Worm (Caenorhabditis elegans): ENCODE data around the gene dnj-10.

Gene dnj-10

ce11 chrIII:8602148-8602547 is 28.8 kb upstream of the dnj-10 start:
- TF ChIP-seq nhr-6 (tag; optimal IDR thresholded peaks at IDR 0.05) = no peak
- TF ChIP-seq ceh-32 (tag; optimal IDR thresholded peaks at IDR 0.05; ENCODE audit: poor library complexity) = no peak
- TF ChIP-seq ZK337.2 (GFP tag; IDR thresholded peaks at IDR 0.05) = no peak
- TF ChIP-seq nhr-10 (tag; optimal IDR thresholded peaks at IDR 0.05) = no peak
- no peak for TF ChIP-seq nhr-76 (tag; optimal IDR thresholded peaks at IDR 0.05)
- no peak for TF ChIP-seq sdz-12 (GFP tag; optimal IDR thresholded peaks at IDR 0.05)
- no peak for TF ChIP-seq cey-2 (tag; optimal IDR thresholded peaks at IDR 0.05; ENCODE audit: borderline replicate concordance, insufficient read depth)
- TF ChIP-seq nhr-28 (tag; optimal IDR thresholded peaks at IDR 0.05) = no peak

DNA sequence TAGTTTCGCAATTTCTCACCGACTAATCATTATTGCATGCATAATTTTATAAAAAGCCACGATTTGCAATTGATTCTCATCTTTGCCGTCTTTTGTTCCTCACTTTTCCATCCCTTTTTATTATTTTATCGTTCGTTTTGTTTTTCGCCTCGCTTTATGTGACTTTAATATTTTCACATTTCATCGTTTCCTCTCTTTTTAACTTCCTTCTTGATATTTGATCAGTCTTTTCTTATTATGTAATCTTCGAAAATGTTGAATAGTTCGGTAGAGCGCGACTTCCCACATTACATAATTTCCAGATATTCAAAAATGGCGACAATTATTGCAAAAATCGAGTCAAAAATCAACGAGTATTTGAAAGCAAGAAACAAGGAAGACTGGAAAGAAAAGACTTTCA is 25.4 kb upstream of the dnj-10 start, which contains the start of gene C06E1.1:
Gene C06E1.1, plus strand, starts transcription at position 301 of the 400 bp plus-strand sequence.
- TF ChIP-seq rbr-2 (tag; optimal IDR thresholded peaks at IDR 0.05) = no peak
- TF ChIP-seq mes-2 (tag; optimal IDR thresholded peaks at IDR 0.05; ENCODE audit: poor library complexity, severe bottlenecking) = no peak
- peak in 1 of 2 experiments; percentile 56 for TF ChIP-seq unc-62 (GFP tag; optimal IDR thresholded peaks at IDR 0.05 in 1 of 2)
- no peak for TF ChIP-seq unc-62 (tag; optimal IDR thresholded peaks at IDR 0.05)
- TF ChIP-seq daf-8 (GFP tag; IDR thresholded peaks at IDR 0.05) = no peak
- no peak for TF ChIP-seq fkh-10 (GFP tag; optimal IDR thresholded peaks at IDR 0.05)

DNA sequence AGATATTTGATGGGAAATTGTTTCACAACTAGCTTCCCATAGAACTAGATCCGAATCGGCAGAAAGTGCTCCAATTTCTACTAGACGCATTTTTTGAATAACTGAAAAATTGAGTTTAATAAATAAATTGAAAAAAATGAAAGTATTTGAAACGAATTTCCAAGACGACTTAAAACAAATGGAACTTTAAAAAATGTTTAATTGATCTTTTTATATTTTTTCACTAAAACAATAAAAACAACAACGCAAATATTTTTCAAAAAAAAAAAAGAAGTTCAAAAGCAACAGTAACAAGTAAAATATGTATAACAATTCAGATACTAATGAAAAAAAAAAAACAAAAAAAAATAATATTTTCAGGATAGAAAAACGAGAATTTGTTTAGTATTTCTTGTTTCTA is 21.3 kb upstream of the dnj-10 start, which contains the start of gene C06E1.9:
Gene C06E1.9, minus strand, starts transcription at position 101 of the 400 bp plus-strand sequence.
- no peak for TF ChIP-seq F26F4.8 (GFP tag; conservative IDR thresholded peaks at IDR 0.05)
- no peak for TF ChIP-seq mxl-2 (GFP tag; conservative IDR thresholded peaks at IDR 0.05)
- no peak for TF ChIP-seq ceh-82 (tag; optimal IDR thresholded peaks at IDR 0.05)
- TF ChIP-seq ztf-7 (tag; optimal IDR thresholded peaks at IDR 0.05) = no peak
- TF ChIP-seq lin-1 (GFP tag; IDR thresholded peaks at IDR 0.05) = no peak
- TF ChIP-seq egl-27 (tag; optimal IDR thresholded peaks at IDR 0.05) = no peak
- no peak for TF ChIP-seq ctbp-1 (GFP tag; IDR thresholded peaks at IDR 0.05)
- no peak for TF ChIP-seq T20F7.1 (GFP tag; optimal IDR thresholded peaks at IDR 0.05)
- no peak for TF ChIP-seq Y75B8A.6 (GFP tag; IDR thresholded peaks at IDR 0.05)

DNA sequence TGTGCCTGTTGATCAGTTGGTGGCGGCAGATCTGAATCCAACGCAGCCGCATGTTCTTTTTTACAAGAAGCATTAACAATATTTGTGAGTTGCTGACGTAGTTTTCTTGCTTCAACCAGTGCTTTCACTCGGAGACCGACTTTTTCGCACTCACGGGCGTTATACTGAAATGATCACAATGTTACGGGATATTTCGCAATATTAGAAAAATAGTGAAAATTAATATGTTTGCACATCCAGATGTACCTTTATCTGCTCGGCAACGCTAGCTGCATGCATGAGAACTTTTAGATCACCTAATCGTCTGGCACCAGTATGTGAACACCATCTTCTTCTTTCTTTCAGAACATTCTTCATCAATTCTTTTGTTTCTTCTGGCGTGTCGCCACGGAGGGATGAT is 19.7 kb upstream of the dnj-10 start:
- peak; percentile 76 for TF ChIP-seq zip-2 (tag; optimal IDR thresholded peaks at IDR 0.05)
- no peak for TF ChIP-seq nhr-41 (GFP tag; IDR thresholded peaks at IDR 0.05)

DNA sequence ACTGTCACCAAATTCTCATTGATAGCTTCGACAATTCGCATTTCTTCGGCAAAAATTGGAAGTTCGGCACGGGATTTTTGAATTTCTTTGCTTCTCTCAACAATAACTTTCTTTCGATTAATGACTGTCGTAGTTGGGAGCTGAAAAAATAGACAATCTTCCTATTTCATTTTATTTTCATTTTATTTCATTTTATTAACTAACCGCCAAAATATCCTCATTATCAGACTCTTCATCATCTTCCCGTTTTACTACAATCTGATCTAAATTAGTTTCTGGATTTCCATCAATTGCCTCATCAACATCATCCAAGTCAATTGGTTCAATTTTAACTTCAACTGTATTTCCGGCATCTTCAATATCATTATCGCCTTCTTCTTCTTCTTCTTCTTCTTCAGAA is 17.4 kb upstream of the dnj-10 start:
- no peak for TF ChIP-seq lin-15B (tag; optimal IDR thresholded peaks at IDR 0.05)
- TF ChIP-seq unc-62 (GFP tag; optimal IDR thresholded peaks at IDR 0.05 in 1 of 2) = peak in 1 of 2 experiments; percentile 96
- no peak for TF ChIP-seq unc-62 (tag; optimal IDR thresholded peaks at IDR 0.05)
- TF ChIP-seq nhr-41 (GFP tag; IDR thresholded peaks at IDR 0.05) = no peak
- peak; percentile 75 for TF ChIP-seq aha-1 (tag)
- TF ChIP-seq dmd-8 (GFP tag; IDR thresholded peaks at IDR 0.05) = no peak

ce11 chrIII:8614490-8614889 is 16.5 kb upstream of the dnj-10 start, which contains the start of gene rha-2:
Gene rha-2, minus strand, starts transcription at chrIII:8614569.
- TF ChIP-seq lin-38 (GFP tag; IDR thresholded peaks at IDR 0.05) (peak; percentile 86), F44E2.7 (GFP tag; IDR thresholded peaks at IDR 0.05) (no peak), dpl-1 (GFP tag; optimal IDR thresholded peaks at IDR 0.05) (peak; percentile 80), lsy-2 (tag; optimal IDR thresholded peaks at IDR 0.05) (peak in 1 of 2 experiments; percentile 33)

Data from whole organism, L4 larva.